Worm (Caenorhabditis elegans) whole organism, young adult: ENCODE results near the gene fbxb-16.

Source experiments
- B0019.2 ChIP-seq: fragments of 200-800 bp; sonication (Bioruptor generic); conservative IDR thresholded peaks from 2 replicates; pipeline ENCODE4 v1.3.6; 2022; ENCODE audit warnings: missing genetic modification reagents, missing genetic modification characterization, missing compliant biosample characterization
- C17E4.6 ChIP-seq: fragments of 200-800 bp; sonication (Bioruptor generic); IDR thresholded peaks from 2 replicates; pipeline ENCODE4 v1.3.6; 2022; ENCODE audit warnings: missing genetic modification reagents, missing genetic modification characterization, missing compliant biosample characterization
- F10E7.11 ChIP-seq: sonication (generic microtip); optimal IDR thresholded peaks from 2 replicates; lab custom pipeline; 2017; ENCODE audit warnings: mild to moderate bottlenecking, missing genetic modification characterization, moderate library complexity, missing compliant biosample characterization
- F22D6.2 ChIP-seq: sonication (generic microtip); optimal IDR thresholded peaks from 2 replicates; lab custom pipeline; 2016; ENCODE audit warnings: mild to moderate bottlenecking, missing genetic modification characterization, missing compliant biosample characterization
- F49E8.2 ChIP-seq: sonication (generic microtip); optimal IDR thresholded peaks from 3 replicates; lab custom pipeline; 2017; ENCODE audit warnings: missing genetic modification characterization, mild to moderate bottlenecking, missing compliant biosample characterization, antibody characterized with exemption, moderate library complexity; ENCODE audit not compliant: insufficient read depth
- F57C9.4 ChIP-seq: sonication (generic microtip); optimal IDR thresholded peaks from 2 replicates; lab custom pipeline; 2017; ENCODE audit warnings: mild to moderate bottlenecking, missing genetic modification characterization, missing compliant biosample characterization
- Y67H2A.10 ChIP-seq: fragments of 200-800 bp; sonication (Bioruptor generic); conservative IDR thresholded peaks from 2 replicates; pipeline ENCODE4 v1.3.6; 2022; ENCODE audit warnings: missing genetic modification reagents, missing genetic modification characterization, missing compliant biosample characterization
- Y95B8A.8 ChIP-seq: fragments of 200-800 bp; sonication (Bioruptor generic); IDR thresholded peaks from 2 replicates; pipeline ENCODE4 v1.3.6; 2022; ENCODE audit warnings: missing genetic modification reagents, missing genetic modification characterization, missing compliant biosample characterization
- aptf-3 ChIP-seq: fragments of 200-800 bp; sonication (Bioruptor generic); IDR thresholded peaks from 2 replicates; pipeline ENCODE4 v1.3.6; 2022; ENCODE audit warnings: missing genetic modification characterization, missing compliant biosample characterization
- atf-7 ChIP-seq: sonication (generic microtip); optimal IDR thresholded peaks from 2 replicates; lab custom pipeline; 2017; ENCODE audit warnings: mild to moderate bottlenecking, missing genetic modification characterization, missing compliant biosample characterization
- cebp-1 ChIP-seq, 2 experiments: fragments of 200-800 bp in 1 of 2; sonication (Bioruptor generic) in 1 of 2; sonication (generic microtip) in 1 of 2; IDR thresholded peaks in 1 of 2; optimal IDR thresholded peaks in 1 of 2; 2 replicates each; pipeline versions ENCODE4 v1.3.6 to Lab custom; 2017 to 2022; ENCODE audit warnings: missing compliant biosample characterization in 2 of 2, missing genetic modification characterization in 2 of 2, mild to moderate bottlenecking in 1 of 2, missing genetic modification reagents in 1 of 2, moderate library complexity in 1 of 2
- ceh-100 ChIP-seq: fragments of 200-800 bp; sonication (Bioruptor generic); IDR thresholded peaks from 2 replicates; pipeline ENCODE4 v1.3.6; 2022; ENCODE audit warnings: missing genetic modification reagents, missing genetic modification characterization, missing compliant biosample characterization
- ceh-58 ChIP-seq: fragments of 200-800 bp; sonication (Bioruptor generic); IDR thresholded peaks from 2 replicates; pipeline ENCODE4 v1.3.6; 2022; ENCODE audit warnings: missing genetic modification characterization, missing compliant biosample characterization
- ceh-79 ChIP-seq: sonication (generic microtip); optimal IDR thresholded peaks from 2 replicates; lab custom pipeline; 2017; ENCODE audit warnings: mild to moderate bottlenecking, missing genetic modification characterization, missing compliant biosample characterization
- chd-7 ChIP-seq: sonication (generic microtip); optimal IDR thresholded peaks from 2 replicates; lab custom pipeline; 2016; ENCODE audit warnings: mild to moderate bottlenecking, missing genetic modification characterization, moderate library complexity, missing compliant biosample characterization
- dpff-1 ChIP-seq: sonication (generic microtip); optimal IDR thresholded peaks from 2 replicates; lab custom pipeline; 2017; ENCODE audit warnings: mild to moderate bottlenecking, missing genetic modification characterization, missing compliant biosample characterization
- fkh-3 ChIP-seq: sonication (generic microtip); optimal IDR thresholded peaks from 2 replicates; lab custom pipeline; 2016; ENCODE audit warnings: mild to moderate bottlenecking, missing genetic modification characterization, missing compliant biosample characterization
- hlh-26 ChIP-seq: fragments of 200-800 bp; sonication (Bioruptor generic); conservative IDR thresholded peaks from 2 replicates; pipeline ENCODE4 v1.3.6; 2022; ENCODE audit warnings: missing genetic modification reagents, missing genetic modification characterization, missing compliant biosample characterization
- hrde-1 ChIP-seq: sonication (generic microtip); optimal IDR thresholded peaks from 2 replicates; lab custom pipeline; 2016; ENCODE audit warnings: missing genetic modification characterization, mild to moderate bottlenecking, missing compliant biosample characterization, moderate library complexity, missing genotype, missing genetic modification reagents, borderline replicate concordance
- lin-26 ChIP-seq: fragments of 200-800 bp; sonication (Bioruptor generic); IDR thresholded peaks from 2 replicates; pipeline ENCODE4 v1.3.6; 2022; ENCODE audit warnings: missing genetic modification reagents, missing genetic modification characterization, missing compliant biosample characterization
- lsl-1 ChIP-seq: fragments of 200-800 bp; sonication (Bioruptor generic); optimal IDR thresholded peaks from 2 replicates; lab custom pipeline; 2018; ENCODE audit warnings: mild to moderate bottlenecking, missing genetic modification characterization, moderate library complexity, missing compliant biosample characterization
- madf-3 ChIP-seq: fragments of 200-800 bp; sonication (Bioruptor generic); IDR thresholded peaks from 2 replicates; pipeline ENCODE4 v1.3.6; 2022; ENCODE audit warnings: missing genetic modification reagents, missing genetic modification characterization, missing compliant biosample characterization
- nfya-1 ChIP-seq: sonication (generic microtip); optimal IDR thresholded peaks from 2 replicates; lab custom pipeline; 2017; ENCODE audit warnings: antibody characterized with exemption, missing compliant biosample characterization, missing genetic modification characterization, borderline replicate concordance; ENCODE audit not compliant: insufficient read depth
- nhr-27 ChIP-seq: fragments of 200-800 bp; sonication (Bioruptor generic); optimal IDR thresholded peaks from 2 replicates; lab custom pipeline; 2018; ENCODE audit warnings: mild to moderate bottlenecking, missing genetic modification characterization, moderate library complexity, missing compliant biosample characterization
- nhr-80 ChIP-seq: sonication (generic microtip); optimal IDR thresholded peaks from 2 replicates; lab custom pipeline; 2016; ENCODE audit warnings: missing genetic modification characterization, missing compliant biosample characterization
- nhr-90 ChIP-seq: sonication (generic microtip); optimal IDR thresholded peaks from 2 replicates; lab custom pipeline; 2016; ENCODE audit warnings: missing genotype, mild to moderate bottlenecking, missing genetic modification characterization, missing compliant biosample characterization
- pha-4 ChIP-seq: fragments of 150-350 bp; sonication (generic microtip); optimal IDR thresholded peaks from 2 replicates; lab custom pipeline; 2014; ENCODE audit warnings: missing biosample characterization, missing genetic modification reagents, missing genetic modification characterization
- rec-8 ChIP-seq, 2 experiments: sonication (generic microtip); optimal IDR thresholded peaks; 2 replicates each; lab custom pipeline; 2016; ENCODE audit warnings: mild to moderate bottlenecking in 2 of 2, missing genetic modification characterization in 2 of 2, missing genetic modification reagents in 2 of 2, missing genotype in 2 of 2, missing biosample characterization in 1 of 2, missing compliant biosample characterization in 1 of 2, moderate library complexity in 1 of 2
- rpc-1 ChIP-seq, 2 experiments: fragments of 150-350 bp in 1 of 2; sonication (generic microtip) in 1 of 2; optimal IDR thresholded peaks; 2 replicates each; lab custom pipeline; 2014 to 2018; ENCODE audit warnings: missing biosample characterization in 1 of 2, missing genetic modification characterization in 1 of 2, missing genetic modification reagents in 1 of 2, missing genotype in 1 of 2
- snpc-1.3 ChIP-seq: sonication (generic microtip); optimal IDR thresholded peaks from 2 replicates; lab custom pipeline; 2017; ENCODE audit warnings: missing genetic modification characterization, mild to moderate bottlenecking, missing compliant biosample characterization, antibody characterized with exemption, moderate library complexity, missing genotype, missing genetic modification reagents; ENCODE audit not compliant: insufficient read depth
- somi-1 ChIP-seq: fragments of 200-800 bp; sonication (Bioruptor generic); optimal IDR thresholded peaks from 2 replicates; lab custom pipeline; 2018; ENCODE audit warnings: mild to moderate bottlenecking, missing genetic modification characterization, missing compliant biosample characterization
- unc-130 ChIP-seq: sonication (generic microtip); optimal IDR thresholded peaks from 2 replicates; lab custom pipeline; 2016; ENCODE audit warnings: missing genetic modification reagents, missing genetic modification characterization, missing compliant biosample characterization
- xnd-1 ChIP-seq: sonication (generic microtip); optimal IDR thresholded peaks from 2 replicates; lab custom pipeline; 2016; ENCODE audit warnings: missing genotype, missing genetic modification reagents, missing genetic modification characterization, missing compliant biosample characterization
- zfh-2 ChIP-seq: fragments of 200-800 bp; sonication (Bioruptor generic); conservative IDR thresholded peaks from 2 replicates; pipeline ENCODE4 v1.3.6; 2022; ENCODE audit warnings: missing genetic modification reagents, missing genetic modification characterization, missing compliant biosample characterization

fbxb-16 gene

ce11 chrII:1618948-1619347, 32.8 kb downstream of the fbxb-16 start, which contains the start of gene fbxa-166:
Gene fbxa-166 (minus strand): TSS chrII:1619048.
- TF ChIP-seq madf-3 (GFP tag; lab: Robert Waterston, UW): no peak
- no peak for TF ChIP-seq nhr-80 (tag; lab: Kevin White, UChicago)
- no peak for TF ChIP-seq nhr-90 (tag; lab: Kevin White, UChicago)
- TF ChIP-seq lsl-1: no peak
- no peak for TF ChIP-seq B0019.2 (GFP tag; lab: Robert Waterston, UW)
- no peak for TF ChIP-seq unc-130 (GFP tag; lab: Kevin White, UChicago)
- TF ChIP-seq rpc-1 (optimal IDR thresholded peaks at IDR 0.05; lab: Kevin White, UChicago): no peak
- no peak for TF ChIP-seq rpc-1 (tag; optimal IDR thresholded peaks at IDR 0.05; lab: Kevin White, UChicago)
- TF ChIP-seq fkh-3 (tag; lab: Kevin White, UChicago): no peak
- TF ChIP-seq atf-7 (tag; lab: Kevin White, UChicago): no peak
- no peak for TF ChIP-seq rec-8 (tag; optimal IDR thresholded peaks at IDR 0.05; lab: Kevin White, UChicago)
- no peak for TF ChIP-seq Y67H2A.10 (GFP tag; lab: Robert Waterston, UW)
- TF ChIP-seq xnd-1 (tag; lab: Kevin White, UChicago): no peak

ce11 chrII:1616382-1616781, 35.3 kb downstream of the fbxb-16 start, which contains the start of gene fbxa-165:
Gene fbxa-165 (minus strand): TSS chrII:1616482.
- TF ChIP-seq hrde-1 (tag; lab: Kevin White, UChicago) (no peak), nfya-1 (tag; lab: Kevin White, UChicago) (no peak), ceh-58 (GFP tag; lab: Robert Waterston, UW) (no peak), lin-26 (no peak), somi-1 (GFP tag; lab: Kevin White, UChicago) (no peak), F10E7.11 (tag; lab: Kevin White, UChicago) (no peak), ceh-100 (GFP tag; lab: Robert Waterston, UW) (no peak), Y67H2A.10 (GFP tag; lab: Robert Waterston, UW) (no peak), Y95B8A.8 (GFP tag; lab: Robert Waterston, UW) (no peak), unc-130 (GFP tag; lab: Kevin White, UChicago) (no peak), snpc-1.3 (no peak), nhr-90 (tag; lab: Kevin White, UChicago) (no peak), aptf-3 (GFP tag; lab: Robert Waterston, UW) (no peak), F22D6.2 (tag; lab: Kevin White, UChicago) (no peak), ceh-79 (no peak), zfh-2 (no peak)

- TF ChIP-seq xnd-1 (tag; lab: Kevin White, UChicago) (no peak), dpff-1 (tag; lab: Kevin White, UChicago) (no peak), chd-7 (tag; lab: Kevin White, UChicago) (no peak), cebp-1 (GFP tag; IDR thresholded peaks at IDR 0.05; lab: Robert Waterston, UW) (no peak), cebp-1 (tag; optimal IDR thresholded peaks at IDR 0.05; lab: Kevin White, UChicago) (no peak), F49E8.2 (tag; lab: Kevin White, UChicago) (no peak), C17E4.6 (GFP tag; lab: Robert Waterston, UW) (no peak), hlh-26 (GFP tag; lab: Robert Waterston, UW) (no peak), snpc-1.3 (no peak), pha-4 (no peak), nhr-27 (tag; lab: Kevin White, UChicago) (no peak), F57C9.4 (no peak)
- TF ChIP-seq, all 124 proteins: peak for 0
These were observed 37.7 kb downstream of the fbxb-16 start, which contains the start of gene fbxa-164 for ce11 chrII:1613972-1614371. Gene fbxa-164 (minus strand): TSS chrII:1614072.
